Worm (Caenorhabditis elegans): ENCODE measurements around the gene gadr-2.

gadr-2 gene

ce11 chrIV:9516831-9517230 is 31.9 kb upstream of the gadr-2 start, which contains the start of gene C33A12.19:
Gene C33A12.19 (plus strand): TSS chrIV:9516999.
- TF ChIP-seq nhr-76 (tag; optimal IDR thresholded peaks at IDR 0.05), result no peak
- TF ChIP-seq lin-32 (GFP tag; optimal IDR thresholded peaks at IDR 0.05), result no peak
- no peak for TF ChIP-seq ztf-11 (tag; optimal IDR thresholded peaks at IDR 0.05)
- TF ChIP-seq ceh-39 (tag; optimal IDR thresholded peaks at IDR 0.05), result no peak
- TF ChIP-seq mep-1 (tag; optimal IDR thresholded peaks at IDR 0.05), result no peak
- TF ChIP-seq snpc-4 (tag; optimal IDR thresholded peaks at IDR 0.05), result no peak
- no peak for TF ChIP-seq flh-1 (GFP tag; optimal IDR thresholded peaks at IDR 0.05)
- TF ChIP-seq nhr-237 (tag; optimal IDR thresholded peaks at IDR 0.05), result no peak
- no peak for TF ChIP-seq sem-2 (GFP tag; optimal IDR thresholded peaks at IDR 0.05)
- no peak for TF ChIP-seq lin-13 (tag; optimal IDR thresholded peaks at IDR 0.05)
- TF ChIP-seq ham-2 (GFP tag; optimal IDR thresholded peaks at IDR 0.05), result no peak
- TF ChIP-seq ceh-43 (GFP tag; optimal IDR thresholded peaks at IDR 0.05), result no peak
- TF ChIP-seq M03D4.4 (tag; optimal IDR thresholded peaks at IDR 0.05), result no peak
- TF ChIP-seq hlh-1 (tag; optimal IDR thresholded peaks at IDR 0.05), result no peak
- TF ChIP-seq mls-2 (tag; optimal IDR thresholded peaks at IDR 0.05), result no peak
- no peak for TF ChIP-seq ces-1 (GFP tag; optimal IDR thresholded peaks at IDR 0.05)
- no peak for TF ChIP-seq nhr-12 (tag; optimal IDR thresholded peaks at IDR 0.05)

ce11 chrIV:9514132-9514531 is 29.2 kb upstream of the gadr-2 start:
- TF ChIP-seq nhr-76 (tag; optimal IDR thresholded peaks at IDR 0.05) (no peak), sptf-1 (tag; optimal IDR thresholded peaks at IDR 0.05) (no peak), nhr-237 (tag; optimal IDR thresholded peaks at IDR 0.05) (no peak), drap-1 (GFP tag; optimal IDR thresholded peaks at IDR 0.05) (no peak), ham-2 (GFP tag; optimal IDR thresholded peaks at IDR 0.05) (no peak), lin-32 (GFP tag; optimal IDR thresholded peaks at IDR 0.05) (no peak), cnd-1 (tag; optimal IDR thresholded peaks at IDR 0.05) (no peak), mls-2 (tag; optimal IDR thresholded peaks at IDR 0.05) (no peak), M03D4.4 (tag; optimal IDR thresholded peaks at IDR 0.05) (no peak), sem-2 (GFP tag; optimal IDR thresholded peaks at IDR 0.05) (no peak), mab-5 (tag; optimal IDR thresholded peaks at IDR 0.05) (no peak), ceh-83 (GFP tag; optimal IDR thresholded peaks at IDR 0.05) (no peak), elt-1 (tag; optimal IDR thresholded peaks at IDR 0.05; ENCODE audit: borderline replicate concordance, insufficient read depth) (no peak), blmp-1 (tag; optimal IDR thresholded peaks at IDR 0.05) (no peak), lsy-2 (tag; optimal IDR thresholded peaks at IDR 0.05) (no peak), unc-39 (tag; optimal IDR thresholded peaks at IDR 0.05) (no peak), zip-8 (tag; optimal IDR thresholded peaks at IDR 0.05) (no peak), snpc-4 (tag; optimal IDR thresholded peaks at IDR 0.05) (no peak), elt-3 (tag; optimal IDR thresholded peaks at IDR 0.05) (no peak), mep-1 (tag; optimal IDR thresholded peaks at IDR 0.05) (no peak)

- TF ChIP-seq M03D4.4 (tag; optimal IDR thresholded peaks at IDR 0.05) (no peak), nhr-2 (tag; optimal IDR thresholded peaks at IDR 0.05) (no peak), lin-13 (tag; optimal IDR thresholded peaks at IDR 0.05) (no peak), nhr-237 (tag; optimal IDR thresholded peaks at IDR 0.05) (no peak), elt-1 (tag; optimal IDR thresholded peaks at IDR 0.05; ENCODE audit: borderline replicate concordance, insufficient read depth) (no peak), unc-62 (GFP tag; optimal IDR thresholded peaks at IDR 0.05) (no peak), sptf-1 (tag; optimal IDR thresholded peaks at IDR 0.05) (no peak), ces-1 (GFP tag; optimal IDR thresholded peaks at IDR 0.05) (peak; percentile 41), mls-2 (tag; optimal IDR thresholded peaks at IDR 0.05) (no peak), nhr-12 (tag; optimal IDR thresholded peaks at IDR 0.05) (no peak), cnd-1 (tag; optimal IDR thresholded peaks at IDR 0.05) (no peak), unc-39 (tag; optimal IDR thresholded peaks at IDR 0.05) (no peak), sem-2 (GFP tag; optimal IDR thresholded peaks at IDR 0.05) (no peak), flh-1 (GFP tag; optimal IDR thresholded peaks at IDR 0.05) (no peak), snpc-4 (tag; optimal IDR thresholded peaks at IDR 0.05) (no peak), nhr-28 (tag; optimal IDR thresholded peaks at IDR 0.05) (no peak), ztf-11 (tag; optimal IDR thresholded peaks at IDR 0.05) (no peak), zip-8 (tag; optimal IDR thresholded peaks at IDR 0.05) (no peak), lsy-2 (tag; optimal IDR thresholded peaks at IDR 0.05) (peak; percentile 32), ham-2 (GFP tag; optimal IDR thresholded peaks at IDR 0.05) (peak; percentile 67), ceh-39 (tag; optimal IDR thresholded peaks at IDR 0.05) (no peak), blmp-1 (tag; optimal IDR thresholded peaks at IDR 0.05) (peak; percentile 51)
These were observed 28.4 kb upstream of the gadr-2 start for ce11 chrIV:9513360-9513777.

ce11 chrIV:9512836-9513235 is 27.9 kb upstream of the gadr-2 start, which contains the start of gene C33A12.3:
Gene C33A12.3 (minus strand): TSS chrIV:9513002.
- TF ChIP-seq nhr-76 (tag; optimal IDR thresholded peaks at IDR 0.05), result no peak
- TF ChIP-seq nhr-12 (tag; optimal IDR thresholded peaks at IDR 0.05), result no peak
- TF ChIP-seq unc-62 (GFP tag; optimal IDR thresholded peaks at IDR 0.05), result no peak
- no peak for TF ChIP-seq flh-1 (GFP tag; optimal IDR thresholded peaks at IDR 0.05)
- no peak for TF ChIP-seq mab-5 (tag; optimal IDR thresholded peaks at IDR 0.05)
- TF ChIP-seq elt-3 (tag; optimal IDR thresholded peaks at IDR 0.05), result no peak
- no peak for TF ChIP-seq elt-1 (tag; optimal IDR thresholded peaks at IDR 0.05; ENCODE audit: borderline replicate concordance, insufficient read depth)

All from whole organism, mixed stage, embryonic.